Worm (Caenorhabditis elegans): Measurements from ENCODE around the gene AH6.17.

- TF ChIP-seq ama-1 (optimal IDR thresholded peaks at IDR 0.05) (no peak), tbx-37 (GFP tag; conservative IDR thresholded peaks at IDR 0.05) (no peak), hmg-4 (GFP tag; optimal IDR thresholded peaks at IDR 0.05) (no peak), ets-7 (tag; optimal IDR thresholded peaks at IDR 0.05) (no peak), pes-1 (GFP tag; IDR thresholded peaks at IDR 0.05) (no peak), tbx-11 (GFP tag; IDR thresholded peaks at IDR 0.05) (no peak)
Observed at ce11 chrII:9498589-9498988, 24.4 kb upstream of the AH6.17 start.

All from whole organism, early embryonic.